Worm (Caenorhabditis elegans) whole organism, young adult: ENCODE results near the gene Y38F1A.2.

Experiments
- B0035.1 ChIP-seq: sonication (generic microtip); optimal IDR thresholded peaks from 2 replicates; lab custom pipeline; 2016; ENCODE audit warnings: missing genetic modification characterization, mild to moderate bottlenecking, missing compliant biosample characterization, missing genotype, missing genetic modification reagents
- D2030.7 ChIP-seq: fragments of 200-800 bp; sonication (Bioruptor generic); IDR thresholded peaks from 2 replicates; pipeline ENCODE4 v1.3.6; 2022; ENCODE audit warnings: missing genetic modification reagents, missing genetic modification characterization, missing compliant biosample characterization
- F55B11.4 ChIP-seq: sonication (generic microtip); optimal IDR thresholded peaks from 2 replicates; lab custom pipeline; 2016; ENCODE audit warnings: missing compliant biosample characterization, missing genetic modification characterization, borderline replicate concordance; ENCODE audit not compliant: insufficient read depth
- K12H6.12 ChIP-seq: fragments of 200-800 bp; sonication (Bioruptor generic); optimal IDR thresholded peaks from 2 replicates; lab custom pipeline; 2018; ENCODE audit warnings: mild to moderate bottlenecking, missing genetic modification characterization, missing compliant biosample characterization
- T07F8.4 ChIP-seq: sonication (generic microtip); optimal IDR thresholded peaks from 2 replicates; lab custom pipeline; 2016; ENCODE audit warnings: mild to moderate bottlenecking, missing genetic modification characterization, moderate library complexity, missing compliant biosample characterization
- Y53G8AR.9 ChIP-seq: fragments of 200-800 bp; sonication (Bioruptor generic); conservative IDR thresholded peaks from 2 replicates; pipeline ENCODE4 v1.3.6; 2022; ENCODE audit warnings: missing genetic modification reagents, missing genetic modification characterization, missing compliant biosample characterization
- Y79H2A.3 ChIP-seq: fragments of 200-800 bp; sonication (Bioruptor generic); conservative IDR thresholded peaks from 2 replicates; pipeline ENCODE4 v1.3.6; 2022; ENCODE audit warnings: missing genetic modification reagents, missing genetic modification characterization, missing compliant biosample characterization
- Y95B8A.8 ChIP-seq: fragments of 200-800 bp; sonication (Bioruptor generic); IDR thresholded peaks from 2 replicates; pipeline ENCODE4 v1.3.6; 2022; ENCODE audit warnings: missing genetic modification reagents, missing genetic modification characterization, missing compliant biosample characterization
- ama-1 ChIP-seq, 3 experiments: fragments of 150-350 bp in 1 of 3; sonication (generic microtip) in 2 of 3; optimal IDR thresholded peaks; 2 replicates each; lab custom pipeline; 2014 to 2018; ENCODE audit warnings: missing biosample characterization in 2 of 3, missing genetic modification characterization in 2 of 3, missing genetic modification reagents in 2 of 3
- aptf-2 ChIP-seq: fragments of 200-800 bp; sonication (Bioruptor generic); conservative IDR thresholded peaks from 2 replicates; pipeline ENCODE4 v1.3.6; 2022; ENCODE audit warnings: missing genetic modification reagents, missing genetic modification characterization, missing compliant biosample characterization
- aptf-3 ChIP-seq: fragments of 200-800 bp; sonication (Bioruptor generic); IDR thresholded peaks from 2 replicates; pipeline ENCODE4 v1.3.6; 2022; ENCODE audit warnings: missing genetic modification characterization, missing compliant biosample characterization
- attf-3 ChIP-seq: fragments of 200-800 bp; sonication (Bioruptor generic); conservative IDR thresholded peaks from 2 replicates; pipeline ENCODE4 v1.3.6; 2022; ENCODE audit warnings: missing genetic modification reagents, missing genetic modification characterization, missing compliant biosample characterization
- attf-6 ChIP-seq: fragments of 200-800 bp; sonication (Bioruptor generic); IDR thresholded peaks from 2 replicates; pipeline ENCODE4 v1.3.6; 2022; ENCODE audit warnings: missing genetic modification reagents, missing genetic modification characterization, missing compliant biosample characterization
- ceh-100 ChIP-seq: fragments of 200-800 bp; sonication (Bioruptor generic); IDR thresholded peaks from 2 replicates; pipeline ENCODE4 v1.3.6; 2022; ENCODE audit warnings: missing genetic modification reagents, missing genetic modification characterization, missing compliant biosample characterization
- ceh-58 ChIP-seq: fragments of 200-800 bp; sonication (Bioruptor generic); IDR thresholded peaks from 2 replicates; pipeline ENCODE4 v1.3.6; 2022; ENCODE audit warnings: missing genetic modification characterization, missing compliant biosample characterization
- ceh-79 ChIP-seq: sonication (generic microtip); optimal IDR thresholded peaks from 2 replicates; lab custom pipeline; 2017; ENCODE audit warnings: mild to moderate bottlenecking, missing genetic modification characterization, missing compliant biosample characterization
- chd-7 ChIP-seq: sonication (generic microtip); optimal IDR thresholded peaks from 2 replicates; lab custom pipeline; 2016; ENCODE audit warnings: mild to moderate bottlenecking, missing genetic modification characterization, moderate library complexity, missing compliant biosample characterization
- dox-1 ChIP-seq: fragments of 200-800 bp; sonication (Bioruptor generic); IDR thresholded peaks from 2 replicates; pipeline ENCODE4 v1.3.6; 2022; ENCODE audit warnings: missing genetic modification reagents, missing genetic modification characterization, missing compliant biosample characterization
- dpff-1 ChIP-seq: sonication (generic microtip); optimal IDR thresholded peaks from 2 replicates; lab custom pipeline; 2017; ENCODE audit warnings: mild to moderate bottlenecking, missing genetic modification characterization, missing compliant biosample characterization
- egl-44 ChIP-seq: fragments of 200-800 bp; sonication (Bioruptor generic); IDR thresholded peaks from 2 replicates; pipeline ENCODE4 v1.3.6; 2022; ENCODE audit warnings: missing genetic modification reagents, missing genetic modification characterization, missing compliant biosample characterization
- ets-4 ChIP-seq: fragments of 200-800 bp; sonication (Bioruptor generic); optimal IDR thresholded peaks from 2 replicates; lab custom pipeline; 2018; ENCODE audit warnings: mild to moderate bottlenecking, missing genetic modification characterization, missing compliant biosample characterization
- fkh-3 ChIP-seq: sonication (generic microtip); optimal IDR thresholded peaks from 2 replicates; lab custom pipeline; 2016; ENCODE audit warnings: mild to moderate bottlenecking, missing genetic modification characterization, missing compliant biosample characterization
- gei-17 ChIP-seq: fragments of 200-800 bp; sonication (Bioruptor generic); optimal IDR thresholded peaks from 2 replicates; lab custom pipeline; 2018; ENCODE audit warnings: mild to moderate bottlenecking, missing genetic modification characterization, missing compliant biosample characterization
- him-1 ChIP-seq: sonication (generic microtip); optimal IDR thresholded peaks from 2 replicates; lab custom pipeline; 2016; ENCODE audit warnings: missing genotype, missing genetic modification reagents, missing genetic modification characterization, missing compliant biosample characterization
- hlh-12 ChIP-seq: sonication (generic microtip); optimal IDR thresholded peaks from 2 replicates; lab custom pipeline; 2016; ENCODE audit warnings: missing genetic modification characterization, missing compliant biosample characterization
- let-607 ChIP-seq, 2 experiments: fragments of 200-800 bp in 1 of 2; sonication (Bioruptor generic) in 1 of 2; sonication (generic microtip) in 1 of 2; optimal IDR thresholded peaks; 2 replicates each; lab custom pipeline; 2016 to 2018; ENCODE audit warnings: mild to moderate bottlenecking in 2 of 2, missing compliant biosample characterization in 2 of 2, missing genetic modification characterization in 2 of 2, moderate library complexity in 2 of 2, missing genotype in 1 of 2
- lin-26 ChIP-seq: fragments of 200-800 bp; sonication (Bioruptor generic); IDR thresholded peaks from 2 replicates; pipeline ENCODE4 v1.3.6; 2022; ENCODE audit warnings: missing genetic modification reagents, missing genetic modification characterization, missing compliant biosample characterization
- lin-40 ChIP-seq: sonication (generic microtip); optimal IDR thresholded peaks from 2 replicates; lab custom pipeline; 2016; ENCODE audit warnings: missing genetic modification characterization, mild to moderate bottlenecking, missing compliant biosample characterization, missing genotype, missing genetic modification reagents
- madf-3 ChIP-seq: fragments of 200-800 bp; sonication (Bioruptor generic); IDR thresholded peaks from 2 replicates; pipeline ENCODE4 v1.3.6; 2022; ENCODE audit warnings: missing genetic modification reagents, missing genetic modification characterization, missing compliant biosample characterization
- madf-6 ChIP-seq: fragments of 200-800 bp; sonication (Bioruptor generic); IDR thresholded peaks from 2 replicates; pipeline ENCODE4 v1.3.6; 2022; ENCODE audit warnings: missing genetic modification reagents, missing genetic modification characterization, missing compliant biosample characterization
- mel-28 ChIP-seq: sonication (generic microtip); optimal IDR thresholded peaks from 2 replicates; lab custom pipeline; 2016; ENCODE audit warnings: borderline replicate concordance, mild to moderate bottlenecking, missing genetic modification characterization, missing compliant biosample characterization
- nfya-2 ChIP-seq: fragments of 200-800 bp; sonication (Bioruptor generic); IDR thresholded peaks from 2 replicates; pipeline ENCODE4 v1.3.6; 2022; ENCODE audit warnings: missing genetic modification reagents, missing genetic modification characterization, missing compliant biosample characterization
- nfyb-1 ChIP-seq: fragments of 200-800 bp; sonication (Bioruptor generic); IDR thresholded peaks from 2 replicates; pipeline ENCODE4 v1.3.6; 2022; ENCODE audit warnings: missing genetic modification reagents, missing genetic modification characterization, missing compliant biosample characterization
- nhr-27 ChIP-seq: fragments of 200-800 bp; sonication (Bioruptor generic); optimal IDR thresholded peaks from 2 replicates; lab custom pipeline; 2018; ENCODE audit warnings: mild to moderate bottlenecking, missing genetic modification characterization, moderate library complexity, missing compliant biosample characterization
- nhr-80 ChIP-seq: sonication (generic microtip); optimal IDR thresholded peaks from 2 replicates; lab custom pipeline; 2016; ENCODE audit warnings: missing genetic modification characterization, missing compliant biosample characterization
- rpc-1 ChIP-seq, 2 experiments: fragments of 150-350 bp in 1 of 2; sonication (generic microtip) in 1 of 2; optimal IDR thresholded peaks; 2 replicates each; lab custom pipeline; 2014 to 2018; ENCODE audit warnings: missing biosample characterization in 1 of 2, missing genetic modification characterization in 1 of 2, missing genetic modification reagents in 1 of 2, missing genotype in 1 of 2
- tbp1 ChIP-seq: fragments of 200-800 bp; sonication (Bioruptor generic); optimal IDR thresholded peaks from 2 replicates; lab custom pipeline; 2018; ENCODE audit warnings: mild to moderate bottlenecking, missing genetic modification characterization, missing compliant biosample characterization
- unc-62 ChIP-seq: fragments of 150-350 bp; optimal IDR thresholded peaks from 2 replicates; lab custom pipeline; 2014; ENCODE audit warnings: missing biosample characterization, missing genetic modification reagents, missing genetic modification characterization
- ztf-22 ChIP-seq: fragments of 200-800 bp; sonication (Bioruptor generic); optimal IDR thresholded peaks from 2 replicates; lab custom pipeline; 2018; ENCODE audit warnings: mild to moderate bottlenecking, missing genetic modification characterization, moderate library complexity, missing compliant biosample characterization
- ztf-3 ChIP-seq: fragments of 200-800 bp; sonication (Bioruptor generic); optimal IDR thresholded peaks from 2 replicates; lab custom pipeline; 2018; ENCODE audit warnings: mild to moderate bottlenecking, missing genetic modification characterization, missing compliant biosample characterization

The Y38F1A.2 gene

ce11 chrII:12981980-12982575 is 27.3 kb downstream of the Y38F1A.2 start:
- TF ChIP-seq T07F8.4 (tag; lab: Kevin White, UChicago): no peak
- TF ChIP-seq ztf-22: no peak
- no peak for TF ChIP-seq Y95B8A.8
- peak; percentile 26 for TF ChIP-seq nhr-80 (tag; lab: Kevin White, UChicago)
- TF ChIP-seq ceh-100: no peak
- no peak for TF ChIP-seq chd-7 (tag; lab: Kevin White, UChicago)
- TF ChIP-seq unc-62 (GFP tag; lab: Kevin White, UChicago): peak; percentile 80
- no peak for TF ChIP-seq mel-28 (tag; lab: Kevin White, UChicago)
- no peak for TF ChIP-seq aptf-3 (GFP tag; lab: Robert Waterston, UW)
- TF ChIP-seq madf-6 (GFP tag; lab: Robert Waterston, UW): no peak
- TF ChIP-seq nhr-27 (tag; lab: Kevin White, UChicago): no peak

- TF ChIP-seq dox-1 (GFP tag; lab: Robert Waterston, UW): no peak
- no peak for TF ChIP-seq ztf-3 (GFP tag; lab: Kevin White, UChicago)
- no peak for TF ChIP-seq F55B11.4 (tag; lab: Kevin White, UChicago)
- TF ChIP-seq B0035.1: no peak
- no peak for TF ChIP-seq chd-7 (tag; lab: Kevin White, UChicago)
- no peak for TF ChIP-seq dpff-1 (tag; lab: Kevin White, UChicago)
- no peak for TF ChIP-seq ama-1 (optimal IDR thresholded peaks at IDR 0.05; lab: Kevin White, UChicago)
- no peak for TF ChIP-seq ama-1 (GFP tag; optimal IDR thresholded peaks at IDR 0.05; lab: Kevin White, UChicago)
- TF ChIP-seq D2030.7 (GFP tag; lab: Robert Waterston, UW): no peak
- TF ChIP-seq lin-40 (tag; lab: Kevin White, UChicago): no peak
- TF ChIP-seq ets-4 (GFP tag; lab: Kevin White, UChicago): no peak
- TF ChIP-seq gei-17: no peak
- no peak for TF ChIP-seq ceh-100
- TF ChIP-seq ceh-79 (tag; lab: Kevin White, UChicago): no peak
- no peak for TF ChIP-seq ztf-22
- no peak for TF ChIP-seq ceh-58
- no peak for TF ChIP-seq K12H6.12 (tag; lab: Kevin White, UChicago)
These were observed 28.1 kb downstream of the Y38F1A.2 start for ce11 chrII:12982830-12983229.

ce11 chrII:12984709-12985108 is 30.0 kb downstream of the Y38F1A.2 start:
- TF ChIP-seq Y53G8AR.9 (GFP tag; lab: Robert Waterston, UW) (no peak), nfyb-1 (GFP tag; lab: Robert Waterston, UW) (no peak), attf-6 (GFP tag; lab: Robert Waterston, UW) (no peak), ztf-3 (GFP tag; lab: Kevin White, UChicago) (no peak), tbp1 (GFP tag; lab: Kevin White, UChicago) (no peak), lin-26 (GFP tag; lab: Robert Waterston, UW) (no peak), nhr-80 (tag; lab: Kevin White, UChicago) (no peak), rpc-1 (optimal IDR thresholded peaks at IDR 0.05; lab: Kevin White, UChicago) (no peak), rpc-1 (tag; optimal IDR thresholded peaks at IDR 0.05; lab: Kevin White, UChicago) (no peak), aptf-2 (GFP tag; lab: Robert Waterston, UW) (no peak), hlh-12 (no peak), let-607 (tag; optimal IDR thresholded peaks at IDR 0.05; lab: Kevin White, UChicago) (no peak), nfya-2 (GFP tag; lab: Robert Waterston, UW) (no peak), fkh-3 (no peak), egl-44 (GFP tag; lab: Robert Waterston, UW) (no peak), K12H6.12 (tag; lab: Kevin White, UChicago) (no peak), mel-28 (tag; lab: Kevin White, UChicago) (no peak), attf-3 (GFP tag; lab: Robert Waterston, UW) (no peak), Y79H2A.3 (GFP tag; lab: Robert Waterston, UW) (no peak), madf-3 (GFP tag; lab: Robert Waterston, UW) (no peak), him-1 (tag; lab: Kevin White, UChicago) (no peak)
